Worm (Caenorhabditis elegans) whole organism, L2 larva: Measurements from ENCODE around the gene F58G11.4.
A peak's percentile ranks its signal among the peaks of the same experiment; 100 is the strongest.

ENCODE experiments used
- C34F6.9 ChIP-seq: fragments of 150-350 bp; optimal IDR thresholded peaks from 2 replicates; lab custom pipeline; 2014; ENCODE audit warnings: missing biosample characterization, missing genetic modification characterization
- F13H6.1 ChIP-seq: sonication (generic microtip); optimal IDR thresholded peaks from 2 replicates; lab custom pipeline; 2016; ENCODE audit warnings: missing genetic modification characterization, missing compliant biosample characterization
- R02D3.7 ChIP-seq: fragments of 150-350 bp; optimal IDR thresholded peaks from 2 replicates; lab custom pipeline; 2014; ENCODE audit warnings: missing biosample characterization, missing genetic modification characterization
- Y55F3AM.14 ChIP-seq: fragments of 200-800 bp; sonication (Bioruptor generic); optimal IDR thresholded peaks from 2 replicates; lab custom pipeline; 2018; ENCODE audit warnings: mild to moderate bottlenecking, missing genetic modification characterization, missing compliant biosample characterization
- ZK546.5 ChIP-seq: sonication (generic microtip); optimal IDR thresholded peaks from 2 replicates; lab custom pipeline; 2017; ENCODE audit warnings: missing biosample characterization, missing genetic modification characterization
- alr-1 ChIP-seq: fragments of 150-350 bp; optimal IDR thresholded peaks from 2 replicates; lab custom pipeline; 2014; ENCODE audit warnings: missing biosample characterization, missing genetic modification characterization
- aly-2 ChIP-seq: fragments of 150-350 bp; optimal IDR thresholded peaks from 2 replicates; lab custom pipeline; 2014; ENCODE audit warnings: missing biosample characterization, missing genetic modification characterization
- ama-1 ChIP-seq: fragments of 150-350 bp; optimal IDR thresholded peaks from 2 replicates; lab custom pipeline; 2018; ENCODE audit warnings: inconsistent platforms
- ceh-16 ChIP-seq: fragments of 150-350 bp; optimal IDR thresholded peaks from 2 replicates; lab custom pipeline; 2014; ENCODE audit warnings: missing biosample characterization, missing genetic modification characterization
- ceh-82 ChIP-seq: fragments of 150-350 bp; optimal IDR thresholded peaks from 2 replicates; lab custom pipeline; 2014; ENCODE audit warnings: missing biosample characterization, missing genetic modification characterization
- crh-2 ChIP-seq: sonication (generic microtip); optimal IDR thresholded peaks from 2 replicates; lab custom pipeline; 2017; ENCODE audit warnings: missing biosample characterization, missing genetic modification characterization
- dmd-4 ChIP-seq: sonication (generic microtip); optimal IDR thresholded peaks from 2 replicates; lab custom pipeline; 2017; ENCODE audit warnings: missing biosample characterization, missing genetic modification characterization
- egl-27 ChIP-seq: sonication (generic microtip); optimal IDR thresholded peaks from 3 replicates; lab custom pipeline; 2017; ENCODE audit warnings: missing biosample characterization, missing genetic modification reagents, missing genetic modification characterization
- elt-1 ChIP-seq: fragments of 150-350 bp; optimal IDR thresholded peaks from 2 replicates; lab custom pipeline; 2014; ENCODE audit warnings: missing biosample characterization, missing genetic modification characterization
- elt-3 ChIP-seq: sonication (generic microtip); optimal IDR thresholded peaks from 2 replicates; lab custom pipeline; 2017; ENCODE audit warnings: missing biosample characterization, missing genetic modification characterization
- fos-1 ChIP-seq: fragments of 150-350 bp; optimal IDR thresholded peaks from 2 replicates; lab custom pipeline; 2014; ENCODE audit warnings: missing biosample characterization, missing genetic modification characterization
- gmeb-1 ChIP-seq: fragments of 150-350 bp; optimal IDR thresholded peaks from 2 replicates; lab custom pipeline; 2014; ENCODE audit warnings: missing biosample characterization, missing genetic modification characterization
- lin-11 ChIP-seq: fragments of 150-350 bp; sonication (generic microtip); optimal IDR thresholded peaks from 2 replicates; lab custom pipeline; 2014; ENCODE audit warnings: missing biosample characterization, missing genetic modification characterization, inconsistent platforms, mixed read lengths
- lin-39 ChIP-seq: fragments of 150-350 bp; optimal IDR thresholded peaks from 2 replicates; lab custom pipeline; 2014; ENCODE audit warnings: missing biosample characterization, missing genetic modification reagents, missing genetic modification characterization
- lsy-2 ChIP-seq, 2 experiments: fragments of 150-350 bp in 1 of 2; sonication (generic microtip) in 1 of 2; optimal IDR thresholded peaks; 2 replicates each; lab custom pipeline; 2014 to 2017; ENCODE audit warnings: missing biosample characterization in 2 of 2, missing genetic modification characterization in 2 of 2
- mab-5 ChIP-seq: fragments of 150-350 bp; optimal IDR thresholded peaks from 2 replicates; lab custom pipeline; 2014; ENCODE audit warnings: missing biosample characterization, missing genetic modification characterization
- mbf-1 ChIP-seq: sonication (generic microtip); optimal IDR thresholded peaks from 2 replicates; lab custom pipeline; 2017; ENCODE audit warnings: missing biosample characterization, missing genetic modification characterization
- mdl-1 ChIP-seq, 2 experiments: fragments of 150-350 bp in 1 of 2; sonication (generic microtip) in 1 of 2; optimal IDR thresholded peaks; 2 replicates each; lab custom pipeline; 2017; ENCODE audit warnings: missing biosample characterization in 2 of 2, missing genetic modification characterization in 2 of 2
- nhr-10 ChIP-seq: sonication (generic microtip); optimal IDR thresholded peaks from 2 replicates; lab custom pipeline; 2017; ENCODE audit warnings: missing biosample characterization, missing genetic modification characterization
- nhr-12 ChIP-seq: fragments of 150-350 bp; optimal IDR thresholded peaks from 2 replicates; lab custom pipeline; 2014; ENCODE audit warnings: missing biosample characterization, missing genetic modification characterization
- nhr-25 ChIP-seq: fragments of 150-350 bp; sonication (generic microtip); optimal IDR thresholded peaks from 3 replicates; lab custom pipeline; 2014; ENCODE audit warnings: missing biosample characterization, missing genetic modification characterization
- nhr-6 ChIP-seq: fragments of 150-350 bp; optimal IDR thresholded peaks from 2 replicates; lab custom pipeline; 2014; ENCODE audit warnings: missing biosample characterization, missing genetic modification characterization
- nhr-77 ChIP-seq: fragments of 150-350 bp; optimal IDR thresholded peaks from 2 replicates; lab custom pipeline; 2014; ENCODE audit warnings: missing biosample characterization, missing genetic modification characterization
- peb-1 ChIP-seq: fragments of 150-350 bp; optimal IDR thresholded peaks from 2 replicates; lab custom pipeline; 2014; ENCODE audit warnings: missing biosample characterization, missing genetic modification characterization
- sem-4 ChIP-seq: fragments of 150-350 bp; optimal IDR thresholded peaks from 2 replicates; lab custom pipeline; 2014; ENCODE audit warnings: missing biosample characterization, missing genetic modification reagents, missing genetic modification characterization
- skn-1 ChIP-seq: sonication (generic microtip); optimal IDR thresholded peaks from 2 replicates; lab custom pipeline; 2017; ENCODE audit warnings: missing biosample characterization, missing genetic modification characterization
- sma-3 ChIP-seq: sonication (generic microtip); optimal IDR thresholded peaks from 2 replicates; lab custom pipeline; 2016; ENCODE audit warnings: missing genetic modification reagents, missing genetic modification characterization, missing compliant biosample characterization
- sma-9 ChIP-seq, 2 experiments: fragments of 150-350 bp in 1 of 2; sonication (generic microtip) in 1 of 2; optimal IDR thresholded peaks; 2 replicates each; lab custom pipeline; 2014 to 2016; ENCODE audit warnings: missing genetic modification characterization in 2 of 2, mild to moderate bottlenecking in 1 of 2, missing biosample characterization in 1 of 2, missing compliant biosample characterization in 1 of 2, missing genetic modification reagents in 1 of 2, moderate library complexity in 1 of 2
- snpc-4 ChIP-seq: fragments of 150-350 bp; optimal IDR thresholded peaks from 2 replicates; lab custom pipeline; 2014; ENCODE audit warnings: missing biosample characterization, missing genetic modification characterization
- unc-55 ChIP-seq: fragments of 150-350 bp; sonication (generic microtip); optimal IDR thresholded peaks from 3 replicates; lab custom pipeline; 2014; ENCODE audit warnings: missing biosample characterization, missing genetic modification reagents, missing genetic modification characterization
- unc-62 ChIP-seq: fragments of 150-350 bp; optimal IDR thresholded peaks from 2 replicates; lab custom pipeline; 2014; ENCODE audit warnings: missing biosample characterization, missing genetic modification reagents, missing genetic modification characterization
- ztf-1 ChIP-seq: fragments of 200-800 bp; sonication (Bioruptor generic); conservative IDR thresholded peaks from 2 replicates; pipeline ENCODE4 v1.3.6; 2022; ENCODE audit warnings: missing genetic modification characterization, missing compliant biosample characterization

The F58G11.4 gene

ce11 chrV:13715223-13715686, 42.9 kb downstream of the F58G11.4 start, which contains the start of gene zipt-9 (continued):
- TF ChIP-seq fos-1 (tag; lab: Kevin White, UChicago) (peak; percentile 70), nhr-77 (tag; lab: Kevin White, UChicago) (no peak), peb-1 (tag; lab: Kevin White, UChicago) (no peak), nhr-25 (tag; lab: Kevin White, UChicago) (no peak), elt-3 (no peak), mbf-1 (no peak), ama-1 (no peak), lin-11 (tag; lab: Kevin White, UChicago) (peak; percentile 57), nhr-6 (tag; lab: Kevin White, UChicago) (no peak), mab-5 (tag; lab: Kevin White, UChicago) (no peak), snpc-4 (peak; percentile 10), Y55F3AM.14 (GFP tag; lab: Kevin White, UChicago) (peak; percentile 20), elt-1 (tag; lab: Kevin White, UChicago) (no peak), ceh-16 (tag; lab: Kevin White, UChicago) (no peak), dmd-4 (tag; lab: Kevin White, UChicago) (no peak), lin-39 (tag; lab: Kevin White, UChicago) (no peak), ZK546.5 (tag; lab: Kevin White, UChicago) (no peak), alr-1 (tag; lab: Kevin White, UChicago) (no peak), ceh-82 (tag; lab: Kevin White, UChicago) (peak; percentile 41), skn-1 (tag; lab: Kevin White, UChicago) (no peak), sma-9 (GFP tag; optimal IDR thresholded peaks at IDR 0.05; lab: Kevin White, UChicago) (peak; percentile 84), sma-9 (tag; optimal IDR thresholded peaks at IDR 0.05; lab: Kevin White, UChicago) (no peak)
- TF ChIP-seq, all 48 proteins: peak for 19

- no peak for TF ChIP-seq lin-39 (tag; lab: Kevin White, UChicago)
- peak; percentile 88 for TF ChIP-seq fos-1 (tag; lab: Kevin White, UChicago)
- no peak for TF ChIP-seq nhr-6 (tag; lab: Kevin White, UChicago)
- TF ChIP-seq sma-9 (GFP tag; optimal IDR thresholded peaks at IDR 0.05; lab: Kevin White, UChicago) = peak; percentile 56
- no peak for TF ChIP-seq sma-9 (tag; optimal IDR thresholded peaks at IDR 0.05; lab: Kevin White, UChicago)
- TF ChIP-seq mdl-1 (tag; optimal IDR thresholded peaks at IDR 0.05; lab: Kevin White, UChicago) = no peak
- peak; percentile 34 for TF ChIP-seq gmeb-1
- no peak for TF ChIP-seq Y55F3AM.14 (GFP tag; lab: Kevin White, UChicago)
- no peak for TF ChIP-seq sem-4
- no peak for TF ChIP-seq unc-55 (GFP tag; lab: Kevin White, UChicago)
These were observed 44.1 kb downstream of the F58G11.4 start, which contains the start of gene T01D3.6 for ce11 chrV:13716531-13716930. Gene T01D3.6 (plus strand): TSS chrV:13716824.

DNA sequence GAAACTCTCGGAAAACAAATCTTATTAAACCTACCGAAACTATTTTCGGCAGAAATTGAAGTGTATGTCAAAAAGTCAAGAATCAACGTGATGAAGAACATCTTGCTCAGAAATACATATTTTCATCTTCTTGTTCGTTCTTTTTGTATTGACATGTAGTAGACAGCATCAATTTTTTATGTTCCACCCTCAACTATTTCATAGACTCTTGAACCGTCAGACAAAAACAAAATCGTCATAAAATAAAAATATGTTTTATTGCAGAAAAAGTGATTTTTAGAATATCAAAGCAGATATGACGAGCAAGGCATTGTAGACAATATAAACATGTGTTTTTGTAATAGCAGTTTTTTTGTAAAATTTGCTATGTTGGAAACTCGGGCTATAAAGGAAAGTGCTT, 52.4 kb downstream of the F58G11.4 start, which contains the start of gene F35E12.2:
TSS of gene F35E12.2 (minus strand) at position 101 of the 400 bp plus-strand sequence.
- TF ChIP-seq crh-2 (tag; lab: Kevin White, UChicago) (no peak), elt-3 (no peak), nhr-77 (tag; lab: Kevin White, UChicago) (no peak), lsy-2 (tag; optimal IDR thresholded peaks at IDR 0.05; lab: Kevin White, UChicago) (no peak), peb-1 (tag; lab: Kevin White, UChicago) (no peak), elt-1 (tag; lab: Kevin White, UChicago) (no peak), nhr-6 (tag; lab: Kevin White, UChicago) (no peak), R02D3.7 (tag; lab: Kevin White, UChicago) (no peak), unc-62 (GFP tag; lab: Kevin White, UChicago) (no peak), sma-3 (GFP tag; lab: Kevin White, UChicago) (no peak), ztf-1 (GFP tag; lab: Robert Waterston, UW) (no peak), fos-1 (tag; lab: Kevin White, UChicago) (no peak), unc-55 (GFP tag; lab: Kevin White, UChicago) (no peak), egl-27 (tag; lab: Kevin White, UChicago) (no peak), ceh-16 (tag; lab: Kevin White, UChicago) (no peak), lin-11 (tag; lab: Kevin White, UChicago) (no peak), sem-4 (no peak), F13H6.1 (no peak), nhr-10 (no peak)

DNA sequence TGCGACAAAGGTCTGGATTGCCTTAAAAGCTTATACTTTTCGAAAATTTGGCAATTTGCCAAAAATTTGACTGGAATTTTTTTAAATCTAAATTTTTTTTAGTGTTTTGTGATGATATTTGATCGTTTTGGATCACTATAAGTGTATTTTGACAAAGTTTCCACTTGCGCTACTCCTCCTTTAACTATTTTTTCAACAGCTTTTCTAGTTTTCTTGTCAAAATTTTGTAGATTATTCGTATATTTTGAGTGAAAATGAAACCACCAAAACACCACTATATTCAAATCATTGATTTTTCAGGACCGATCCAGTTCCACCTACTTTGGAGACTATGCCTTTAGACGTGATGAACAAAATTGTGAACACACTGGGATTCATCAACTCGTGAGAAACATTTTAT, 53.2 kb downstream of the F58G11.4 start, which contains the start of gene fbxa-181:
TSS of gene fbxa-181 (plus strand) at position 301 of the 400 bp plus-strand sequence.
- TF ChIP-seq snpc-4 (no peak), gmeb-1 (no peak), aly-2 (tag; lab: Kevin White, UChicago) (no peak), nhr-12 (tag; lab: Kevin White, UChicago) (no peak), C34F6.9 (tag; lab: Kevin White, UChicago) (no peak), ztf-1 (GFP tag; lab: Robert Waterston, UW) (no peak), elt-1 (tag; lab: Kevin White, UChicago) (no peak)
